Fruit fly (Drosophila melanogaster) whole organism, wandering third instar larva: ENCODE results near the gene CG13409.

Experiments
- Abd-B ChIP-seq: fragments of >200 bp; optimal IDR thresholded peaks from 2 replicates; lab custom pipeline; 2017; ENCODE audit warnings: missing biosample characterization, missing genetic modification characterization
- CG32264 ChIP-seq: fragments of 200-800 bp; sonication (Bioruptor generic); optimal IDR thresholded peaks from 2 replicates; lab custom pipeline; 2016; ENCODE audit warnings: missing biosample characterization, missing genetic modification characterization
- CrebA ChIP-seq: fragments of 200-800 bp; sonication (Bioruptor generic); optimal IDR thresholded peaks from 2 replicates; lab custom pipeline; 2016; ENCODE audit warnings: missing biosample characterization, mild to moderate bottlenecking, missing genetic modification characterization, borderline replicate concordance
- Dfd ChIP-seq: fragments of >200 bp; optimal IDR thresholded peaks from 2 replicates; lab custom pipeline; 2017; ENCODE audit warnings: missing biosample characterization, missing genetic modification characterization
- Dif ChIP-seq: fragments of 200-275, 200-300 bp; sonication (Bioruptor generic); optimal IDR thresholded peaks from 2 replicates; lab custom pipeline; 2018; ENCODE audit warnings: missing biosample characterization, missing genetic modification characterization; ENCODE audit not compliant: partially characterized antibody
- GATAd ChIP-seq: sonication (Bioruptor generic); optimal IDR thresholded peaks from 2 replicates; lab custom pipeline; 2016; ENCODE audit warnings: missing biosample characterization, missing genetic modification characterization
- HLH106 ChIP-seq: fragments of 200-800 bp; optimal IDR thresholded peaks from 3 replicates; lab custom pipeline; 2019; ENCODE audit warnings: missing biosample characterization, mild to moderate bottlenecking, missing genetic modification characterization, moderate library complexity
- Hr83 ChIP-seq: fragments of 200-300 bp; sonication (Bioruptor generic); optimal IDR thresholded peaks from 2 replicates; lab custom pipeline; 2016; ENCODE audit warnings: missing biosample characterization, mild to moderate bottlenecking, missing genetic modification characterization, moderate library complexity; ENCODE audit not compliant: poor library complexity, severe bottlenecking
- Jra ChIP-seq: sonication (Bioruptor generic); optimal IDR thresholded peaks from 2 replicates; lab custom pipeline; 2016; ENCODE audit warnings: missing biosample characterization, missing genetic modification characterization
- Mio ChIP-seq: sonication (Bioruptor generic); optimal IDR thresholded peaks from 2 replicates; lab custom pipeline; 2016; ENCODE audit warnings: missing biosample characterization, missing genetic modification characterization
- N ChIP-seq: fragments of >200 bp; optimal IDR thresholded peaks from 2 replicates; lab custom pipeline; 2018; ENCODE audit warnings: missing biosample characterization, missing external identifiers, missing genetic modification characterization
- OdsH ChIP-seq: fragments of 200-800 bp; sonication (Bioruptor generic); optimal IDR thresholded peaks from 2 replicates; lab custom pipeline; 2016; ENCODE audit warnings: missing biosample characterization, mild to moderate bottlenecking, missing genetic modification characterization
- Rel ChIP-seq, 2 experiments: fragments of 200-800 bp; sonication (Bioruptor generic) in 1 of 2; optimal IDR thresholded peaks; 2 replicates in 1 of 2; 3 replicates in 1 of 2; lab custom pipeline; 2016 to 2019; ENCODE audit warnings: mild to moderate bottlenecking in 2 of 2, missing biosample characterization in 2 of 2, missing genetic modification characterization in 2 of 2, moderate library complexity in 1 of 2
- Vsx2 ChIP-seq: fragments of 200-300, 225-300 bp; sonication (Bioruptor generic); optimal IDR thresholded peaks from 2 replicates; lab custom pipeline; 2018; ENCODE audit warnings: missing biosample characterization, missing genetic modification characterization; ENCODE audit not compliant: partially characterized antibody
- br ChIP-seq: fragments of 200-800 bp; sonication (Bioruptor generic); optimal IDR thresholded peaks from 2 replicates; lab custom pipeline; 2016; ENCODE audit warnings: missing biosample characterization, missing genetic modification characterization
- brk ChIP-seq: fragments of 200-800 bp; sonication (Bioruptor generic); optimal IDR thresholded peaks from 2 replicates; lab custom pipeline; 2016; ENCODE audit warnings: missing biosample characterization, mild to moderate bottlenecking, missing genetic modification characterization
- dl ChIP-seq, 2 experiments: fragments of 175-275, 200-275 bp in 1 of 2; fragments of 200-275 bp in 1 of 2; sonication (Bioruptor generic); optimal IDR thresholded peaks; lab custom pipeline; 2018; ENCODE audit warnings: mild to moderate bottlenecking in 2 of 2, missing biosample characterization in 2 of 2, missing genetic modification characterization in 2 of 2, moderate library complexity in 2 of 2; ENCODE audit not compliant: partially characterized antibody in 2 of 2, insufficient read depth in 1 of 2
- dmrt93B ChIP-seq: fragments of 200-800 bp; sonication (Bioruptor generic); optimal IDR thresholded peaks from 2 replicates; lab custom pipeline; 2018; ENCODE audit warnings: missing biosample characterization, mild to moderate bottlenecking, missing genetic modification characterization
- dsf ChIP-seq: sonication (Bioruptor generic); optimal IDR thresholded peaks from 2 replicates; lab custom pipeline; 2016; ENCODE audit warnings: missing biosample characterization, missing genetic modification characterization, borderline replicate concordance
- ey ChIP-seq: fragments of 200-800 bp; sonication (Bioruptor generic); optimal IDR thresholded peaks from 2 replicates; lab custom pipeline; 2016; ENCODE audit warnings: missing biosample characterization, missing genetic modification characterization
- foxo ChIP-seq, 2 experiments: fragments of 200-800 bp; sonication (Bioruptor generic); optimal IDR thresholded peaks; 2 replicates in 1 of 2; 3 replicates in 1 of 2; lab custom pipeline; 2016 to 2017; ENCODE audit warnings: missing biosample characterization in 2 of 2, missing genetic modification characterization in 2 of 2
- fru ChIP-seq: fragments of 200-800 bp; sonication (Bioruptor generic); optimal IDR thresholded peaks from 3 replicates; lab custom pipeline; 2016; ENCODE audit warnings: missing biosample characterization, mild to moderate bottlenecking, missing genetic modification characterization
- h ChIP-seq: fragments of 200-800 bp; sonication (Bioruptor generic); optimal IDR thresholded peaks from 3 replicates; lab custom pipeline; 2016; ENCODE audit warnings: missing biosample characterization, mild to moderate bottlenecking, missing genetic modification characterization
- jim ChIP-seq: fragments of 175-275, 200-325 bp; sonication (Bioruptor generic); optimal IDR thresholded peaks from 2 replicates; lab custom pipeline; 2016; ENCODE audit warnings: missing biosample characterization, mild to moderate bottlenecking, missing genetic modification characterization
- lola ChIP-seq: fragments of >200 bp; optimal IDR thresholded peaks from 2 replicates; lab custom pipeline; 2017; ENCODE audit warnings: missing biosample characterization, missing genetic modification characterization
- pan ChIP-seq: fragments of >200 bp; optimal IDR thresholded peaks from 2 replicates; lab custom pipeline; 2017
- psq ChIP-seq: fragments of 200-800 bp; sonication (Bioruptor generic); optimal IDR thresholded peaks from 3 replicates; lab custom pipeline; 2017; ENCODE audit warnings: missing biosample characterization, mild to moderate bottlenecking, missing genetic modification characterization, moderate library complexity
- rgr ChIP-seq: fragments of 200-800 bp; sonication (Bioruptor generic); optimal IDR thresholded peaks from 3 replicates; lab custom pipeline; 2016; ENCODE audit warnings: missing biosample characterization, mild to moderate bottlenecking, missing genetic modification characterization
- sage ChIP-seq: fragments of 200-800 bp; sonication (Bioruptor generic); optimal IDR thresholded peaks from 2 replicates; lab custom pipeline; 2016; ENCODE audit warnings: missing biosample characterization, mild to moderate bottlenecking, missing genetic modification characterization
- sv ChIP-seq: fragments of 200-800 bp; sonication (Bioruptor generic); optimal IDR thresholded peaks from 3 replicates; lab custom pipeline; 2016; ENCODE audit warnings: missing biosample characterization, missing genetic modification characterization
- tai ChIP-seq: sonication (Bioruptor generic); optimal IDR thresholded peaks from 2 replicates; lab custom pipeline; 2016; ENCODE audit warnings: missing biosample characterization, missing genetic modification characterization
- usp ChIP-seq: fragments of >200 bp; optimal IDR thresholded peaks from 2 replicates; lab custom pipeline; 2017; ENCODE audit warnings: missing biosample characterization, missing genetic modification characterization

The CG13409 gene

DNA sequence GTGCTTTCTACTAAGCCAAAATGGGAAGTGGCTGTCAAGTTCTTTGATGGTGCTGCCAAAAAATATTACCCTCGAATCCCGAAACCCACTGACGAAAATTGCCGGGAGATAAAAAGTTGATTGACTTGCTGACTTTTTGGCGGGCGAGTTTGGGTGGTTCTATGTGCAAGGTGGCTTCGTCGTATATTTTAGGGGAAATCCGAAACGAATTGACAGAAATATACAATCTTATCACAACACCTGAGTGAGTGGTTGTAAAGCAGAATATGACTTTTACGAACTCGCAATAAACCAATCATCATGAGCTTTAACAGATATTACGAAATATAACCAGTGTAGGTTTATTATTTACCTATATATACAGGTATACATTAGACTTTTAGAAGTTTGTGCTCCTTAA, 28.2 kb downstream of the CG13409 start:
- TF ChIP-seq Rel (GFP tag; optimal IDR thresholded peaks at IDR 0.05; lab: Kevin White, UChicago) (no peak), Rel (tag; optimal IDR thresholded peaks at IDR 0.05; lab: Kevin White, UChicago) (peak; percentile 84), CrebA (GFP tag; lab: Kevin White, UChicago) (no peak)

DNA sequence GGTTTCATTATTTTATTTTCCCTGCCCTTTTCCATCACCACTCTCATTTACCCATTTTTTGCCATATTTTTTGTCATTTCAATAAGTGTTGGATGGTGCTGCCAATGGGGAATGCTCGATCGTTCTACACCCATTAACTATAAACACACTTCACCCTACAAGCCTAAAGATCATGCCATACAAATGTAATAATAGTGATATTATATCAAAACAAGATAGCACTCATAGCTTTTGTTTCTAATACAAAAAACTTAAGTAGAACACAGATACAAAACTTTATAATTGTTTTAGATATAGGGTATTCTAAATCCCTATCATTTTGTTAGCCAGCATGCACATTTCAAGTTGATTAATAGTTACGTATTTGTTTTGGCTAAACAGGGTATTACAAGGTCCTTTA, 32.1 kb downstream of the CG13409 start:
- TF ChIP-seq lola (GFP tag; lab: Kevin White, UChicago) (no peak), jim (no peak), Dif (no peak), rgr (GFP tag; lab: Kevin White, UChicago) (no peak), Abd-B (GFP tag; lab: Kevin White, UChicago) (no peak), h (GFP tag; lab: Kevin White, UChicago) (no peak), Hr83 (GFP tag; lab: Kevin White, UChicago) (no peak), Jra (GFP tag; lab: Kevin White, UChicago) (no peak), Vsx2 (GFP tag; lab: Kevin White, UChicago) (no peak), br (GFP tag; lab: Kevin White, UChicago) (no peak), psq (GFP tag; lab: Kevin White, UChicago) (no peak), ey (GFP tag; lab: Kevin White, UChicago) (no peak), Rel (GFP tag; optimal IDR thresholded peaks at IDR 0.05; lab: Kevin White, UChicago) (no peak), Rel (tag; optimal IDR thresholded peaks at IDR 0.05; lab: Kevin White, UChicago) (no peak), dsf (GFP tag; lab: Kevin White, UChicago) (no peak), fru (GFP tag; lab: Kevin White, UChicago) (no peak), sv (GFP tag; lab: Kevin White, UChicago) (no peak), pan (lab: Kevin White, UChicago) (no peak)

DNA sequence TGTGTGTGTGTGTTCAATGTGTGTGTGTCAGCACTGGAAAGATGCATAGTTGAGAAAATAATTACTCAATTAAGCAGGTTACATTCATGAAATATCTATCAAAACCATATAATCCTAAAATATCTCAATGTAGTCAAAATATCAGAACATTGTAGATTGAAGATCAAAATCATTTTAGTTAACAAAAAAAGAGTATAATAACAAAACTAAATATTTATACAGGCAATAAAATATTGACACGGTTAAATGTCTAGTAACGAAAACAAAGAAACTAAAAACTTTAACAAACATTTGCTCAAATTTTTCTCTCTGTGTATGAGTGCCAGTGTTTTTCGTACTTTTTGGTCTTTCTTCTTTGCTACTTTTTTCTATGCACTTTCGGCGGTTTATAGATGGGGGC, 32.8 kb downstream of the CG13409 start:
- no peak for TF ChIP-seq Mio (GFP tag; lab: Kevin White, UChicago)
- peak; percentile 16 for TF ChIP-seq fru (GFP tag; lab: Kevin White, UChicago)

DNA sequence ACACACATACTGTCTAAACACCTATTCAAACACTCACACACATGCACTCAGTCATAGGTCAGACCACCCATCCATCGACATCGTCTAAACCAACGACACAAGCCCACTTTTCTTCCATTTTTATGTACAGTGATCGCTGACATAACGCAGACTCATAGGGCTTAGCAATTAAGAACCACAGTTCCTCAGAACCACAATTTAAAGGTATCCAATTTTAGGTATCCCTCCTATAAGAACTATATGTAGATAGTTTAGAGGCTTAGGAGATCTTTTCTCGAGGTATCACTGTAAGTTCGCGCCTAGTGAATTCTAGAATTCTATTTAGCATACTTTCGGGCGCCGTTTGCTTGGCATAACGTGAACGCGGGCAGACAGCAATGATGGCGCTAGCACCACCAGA, 38.8 kb downstream of the CG13409 start:
- TF ChIP-seq Hr83 (GFP tag; lab: Kevin White, UChicago) (no peak), GATAd (GFP tag; lab: Kevin White, UChicago) (no peak), dmrt93B (no peak), lola (GFP tag; lab: Kevin White, UChicago) (no peak), foxo (GFP tag; optimal IDR thresholded peaks at IDR 0.05; lab: Kevin White, UChicago) (peak in 1 of 2 experiments; percentile 7), brk (GFP tag; lab: Kevin White, UChicago) (no peak), usp (GFP tag; lab: Kevin White, UChicago) (no peak), fru (GFP tag; lab: Kevin White, UChicago) (peak; percentile 9), ey (GFP tag; lab: Kevin White, UChicago) (peak; percentile 42), HLH106 (tag; lab: Kevin White, UChicago) (peak; percentile 24), h (GFP tag; lab: Kevin White, UChicago) (peak; percentile 19), Rel (GFP tag; optimal IDR thresholded peaks at IDR 0.05; lab: Kevin White, UChicago) (no peak), Rel (tag; optimal IDR thresholded peaks at IDR 0.05; lab: Kevin White, UChicago) (no peak), rgr (GFP tag; lab: Kevin White, UChicago) (peak; percentile 10)
- TF ChIP-seq, all 38 proteins: peak for 6

DNA sequence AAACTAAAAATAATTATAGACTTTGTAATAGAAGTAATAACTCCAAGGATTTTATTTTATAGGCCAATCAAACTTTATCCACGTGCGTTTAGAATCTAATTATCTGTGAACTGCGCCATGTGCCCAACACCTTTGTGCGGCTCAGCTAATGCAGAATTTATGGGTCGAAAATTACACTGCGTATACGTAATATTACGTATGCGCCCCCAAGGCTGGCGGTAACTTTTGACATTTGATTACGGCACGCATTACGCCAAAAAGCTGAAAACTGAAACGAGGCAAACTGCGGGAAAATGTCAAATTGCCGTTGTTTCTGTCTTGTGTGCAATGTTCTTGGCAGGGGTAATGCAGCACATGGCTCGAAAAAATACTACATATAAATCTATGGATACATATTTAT, 40.1 kb downstream of the CG13409 start:
- TF ChIP-seq Hr83 (GFP tag; lab: Kevin White, UChicago) (no peak), GATAd (GFP tag; lab: Kevin White, UChicago) (no peak)
- TF ChIP-seq, all 38 proteins: peak for 0

DNA sequence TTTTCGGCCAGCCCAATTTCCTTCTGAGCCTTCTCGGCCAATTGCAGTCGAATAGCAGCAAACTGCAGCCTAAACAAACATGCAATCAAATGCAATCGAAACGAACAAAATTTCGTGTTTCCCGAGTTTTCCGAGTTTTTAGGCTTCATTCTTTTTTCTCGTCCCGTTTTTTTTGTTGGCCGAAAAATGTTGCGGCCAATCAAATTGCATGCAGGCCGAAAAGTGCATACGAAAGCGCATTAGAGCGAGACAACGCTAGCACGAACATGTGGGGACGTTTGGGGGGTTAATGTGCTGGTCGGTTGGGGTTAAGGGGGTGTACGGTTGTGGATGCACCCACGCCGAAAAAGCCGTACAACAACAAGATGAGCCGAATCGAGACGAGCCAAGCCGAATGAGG, 41.9 kb downstream of the CG13409 start:
- TF ChIP-seq CrebA (GFP tag; lab: Kevin White, UChicago) (no peak), N (GFP tag; lab: Kevin White, UChicago) (no peak), rgr (GFP tag; lab: Kevin White, UChicago) (no peak), Dfd (GFP tag; lab: Kevin White, UChicago) (no peak), ey (GFP tag; lab: Kevin White, UChicago) (no peak), GATAd (GFP tag; lab: Kevin White, UChicago) (no peak), Hr83 (GFP tag; lab: Kevin White, UChicago) (no peak), Dif (no peak), dl (GFP tag; optimal IDR thresholded peaks at IDR 0.05; lab: Kevin White, UChicago; ENCODE audit: insufficient read depth in 1 of 2, partially characterized antibody in 2 of 2) (no peak), HLH106 (tag; lab: Kevin White, UChicago) (no peak), sage (GFP tag; lab: Kevin White, UChicago) (no peak), OdsH (GFP tag; lab: Kevin White, UChicago) (no peak), tai (GFP tag; lab: Kevin White, UChicago) (no peak), CG32264 (no peak)
